Worm (Caenorhabditis elegans) whole organism, midembryonic: Measurements from ENCODE around the gene rcat-1.

Experiments used
- T22C8.4 ChIP-seq: fragments of 200-800 bp; sonication (Bioruptor generic); IDR thresholded peaks from 2 replicates; pipeline ENCODE4 v1.3.6; 2022; ENCODE audit warnings: missing genetic modification characterization, missing compliant biosample characterization
- klf-2 ChIP-seq: fragments of 200-800 bp; sonication (Bioruptor generic); conservative IDR thresholded peaks from 2 replicates; pipeline ENCODE4 v1.3.6; 2022; ENCODE audit warnings: missing genetic modification reagents, missing genetic modification characterization, missing compliant biosample characterization
- ref-1 ChIP-seq: fragments of 200-800 bp; sonication (Bioruptor generic); conservative IDR thresholded peaks from 2 replicates; pipeline ENCODE4 v1.3.6; 2022; ENCODE audit warnings: missing genetic modification reagents, missing genetic modification characterization, missing compliant biosample characterization
- ztf-23 ChIP-seq: fragments of 200-800 bp; sonication (Bioruptor generic); IDR thresholded peaks from 2 replicates; pipeline ENCODE4 v1.3.6; 2022; ENCODE audit warnings: missing genetic modification reagents, missing genetic modification characterization, missing compliant biosample characterization
- ztf-29 ChIP-seq: fragments of 200-800 bp; sonication (Bioruptor generic); IDR thresholded peaks from 2 replicates; pipeline ENCODE4 v1.3.6; 2022; ENCODE audit warnings: missing genetic modification reagents, missing genetic modification characterization, missing compliant biosample characterization

ce11 chrIV:291851-292367 lies 36.7 kb upstream of the rcat-1 start:
- TF ChIP-seq ztf-23 (GFP tag; lab: Robert Waterston, UW) (no peak), klf-2 (GFP tag; lab: Robert Waterston, UW) (no peak), ref-1 (no peak), T22C8.4 (no peak), ztf-29 (GFP tag; lab: Robert Waterston, UW) (no peak)
